Fruit fly (Drosophila melanogaster): ENCODE results near the gene CG5888.

The CG5888 gene

dm6 chr2L:16352585-16353580 lies 95.4 kb downstream of the CG5888 start, which contains the start of the genes Hyls1, chif and CG4455 (continued):
- TF ChIP-seq hbn (GFP tag; IDR thresholded peaks at IDR 0.05; ENCODE audit: partially characterized antibody) (peak; percentile 83), tio (GFP tag; optimal IDR thresholded peaks at IDR 0.05) (no peak), wek (GFP tag; optimal IDR thresholded peaks at IDR 0.05) (no peak), Vsx1 (GFP tag; optimal IDR thresholded peaks at IDR 0.05) (no peak), CG34422 (GFP tag; IDR thresholded peaks at IDR 0.05) (0 out of 3 replicates have a peak, but pooled peaks have one; percentile 18), CG4730 (GFP tag; IDR thresholded peaks at IDR 0.05) (no peak), ase (GFP tag; IDR thresholded peaks at IDR 0.05) (no peak), fru (optimal IDR thresholded peaks at IDR 0.05) (no peak), aop (GFP tag; IDR thresholded peaks at IDR 0.05) (no peak), oc (tag; optimal IDR thresholded peaks at IDR 0.05) (peak; percentile 63), CG30431 (GFP tag; optimal IDR thresholded peaks at IDR 0.05) (no peak), CG9609 (GFP tag; optimal IDR thresholded peaks at IDR 0.05) (no peak), Mrtf (GFP tag; IDR thresholded peaks at IDR 0.05) (no peak), Elba2 (GFP tag; optimal IDR thresholded peaks at IDR 0.05) (no peak), Hsf (GFP tag; optimal IDR thresholded peaks at IDR 0.05) (no peak), Aef1 (GFP tag; IDR thresholded peaks at IDR 0.05) (no peak), usp (GFP tag; optimal IDR thresholded peaks at IDR 0.05) (no peak), vfl (GFP tag; optimal IDR thresholded peaks at IDR 0.05) (no peak), CG31388 (GFP tag; optimal IDR thresholded peaks at IDR 0.05) (no peak), mirr (GFP tag; optimal IDR thresholded peaks at IDR 0.05) (no peak), her (GFP tag; optimal IDR thresholded peaks at IDR 0.05) (no peak), luna (GFP tag; optimal IDR thresholded peaks at IDR 0.05) (no peak), org-1 (GFP tag; optimal IDR thresholded peaks at IDR 0.05) (no peak), rib (GFP tag; IDR thresholded peaks at IDR 0.05) (no peak), ssp (GFP tag; IDR thresholded peaks at IDR 0.05) (0 out of 2 replicates have a peak, but pooled peaks have one; percentile 8), CG10147 (GFP tag; optimal IDR thresholded peaks at IDR 0.05) (peak; percentile 41), CG18599 (GFP tag; optimal IDR thresholded peaks at IDR 0.05) (peak; percentile 34), dmrt11E (tag; optimal IDR thresholded peaks at IDR 0.05) (peak; percentile 43), NfI (GFP tag; optimal IDR thresholded peaks at IDR 0.05) (peak; percentile 3), CG12391 (tag; optimal IDR thresholded peaks at IDR 0.05) (peak; percentile 43), Sry-δ (GFP tag; optimal IDR thresholded peaks at IDR 0.05) (peak; percentile 83), NK7.1 (GFP tag; optimal IDR thresholded peaks at IDR 0.05) (no peak), zfh1 (GFP tag; IDR thresholded peaks at IDR 0.05) (no peak), Six4 (GFP tag; optimal IDR thresholded peaks at IDR 0.05) (peak; percentile 7), CkIIα-i1 (GFP tag; IDR thresholded peaks at IDR 0.05) (no peak), Meics (GFP tag; optimal IDR thresholded peaks at IDR 0.05) (peak; percentile 46), scrt (GFP tag; optimal IDR thresholded peaks at IDR 0.05) (peak; percentile 23), Bteb2 (GFP tag; optimal IDR thresholded peaks at IDR 0.05) (no peak), prd (optimal IDR thresholded peaks at IDR 0.05) (no peak), prd (GFP tag; IDR thresholded peaks at IDR 0.05) (peak; percentile 29; the same call in 1 of the 3 replicates), ken (GFP tag; IDR thresholded peaks at IDR 0.05) (no peak), tgo (GFP tag; IDR thresholded peaks at IDR 0.05) (0 out of 3 replicates have a peak, but pooled peaks have one; percentile 16), Dfd (GFP tag; optimal IDR thresholded peaks at IDR 0.05) (no peak), pita (GFP tag; optimal IDR thresholded peaks at IDR 0.05) (no peak), fd102C (GFP tag; optimal IDR thresholded peaks at IDR 0.05) (no peak), vvl (GFP tag; IDR thresholded peaks at IDR 0.05) (no peak), CG32767 (GFP tag; IDR thresholded peaks at IDR 0.05) (no peak), Max (GFP tag; optimal IDR thresholded peaks at IDR 0.05) (peak; percentile 61), BEAF-32 (GFP tag; optimal IDR thresholded peaks at IDR 0.05) (peak; percentile 96), CG18764 (GFP tag; optimal IDR thresholded peaks at IDR 0.05) (peak; percentile 39)
